Fruit fly (Drosophila melanogaster) whole organism, embryonic: ENCODE results near the gene Rab9.

Source experiments
- CG10462 ChIP-seq: fragments of 200-800 bp; sonication (Bioruptor generic); optimal IDR thresholded peaks from 2 replicates; lab custom pipeline; 2016; ENCODE audit warnings: missing biosample characterization, missing genetic modification characterization
- CG11560 ChIP-seq: fragments of 200-800 bp; sonication (Bioruptor generic); IDR thresholded peaks from 3 replicates; pipeline ENCODE4 v1.3.6; 2022; ENCODE audit warnings: missing biosample characterization, missing genetic modification characterization
- CG13123 ChIP-seq: fragments of 200-800 bp; sonication (Bioruptor generic); optimal IDR thresholded peaks from 2 replicates; lab custom pipeline; 2016; ENCODE audit warnings: missing biosample characterization, missing genetic modification characterization
- CG15011 ChIP-seq: fragments of 200-800 bp; sonication (Bioruptor generic); optimal IDR thresholded peaks from 3 replicates; lab custom pipeline; 2018; ENCODE audit warnings: missing biosample characterization, mild to moderate bottlenecking, missing genetic modification characterization
- CG17361 ChIP-seq: fragments of 200-800 bp; sonication (Bioruptor generic); IDR thresholded peaks from 3 replicates; pipeline ENCODE4 v1.3.6; 2022; ENCODE audit warnings: missing biosample characterization, missing genetic modification characterization
- CG2120 ChIP-seq: fragments of 200-800 bp; sonication (Bioruptor generic); optimal IDR thresholded peaks from 3 replicates; lab custom pipeline; 2016; ENCODE audit warnings: missing biosample characterization, missing genetic modification characterization
- CG30020 ChIP-seq: fragments of 200-800 bp; optimal IDR thresholded peaks from 2 replicates; lab custom pipeline; 2019; ENCODE audit warnings: missing biosample characterization, mild to moderate bottlenecking, missing genetic modification characterization, moderate library complexity
- CG30403 ChIP-seq: fragments of 200-800 bp; sonication (Bioruptor generic); optimal IDR thresholded peaks from 3 replicates; lab custom pipeline; 2016; ENCODE audit warnings: missing biosample characterization, missing genetic modification characterization
- CG42726 ChIP-seq: fragments of 200-800 bp; sonication (Bioruptor generic); IDR thresholded peaks from 2 replicates; pipeline ENCODE4 v1.3.6; 2022; ENCODE audit warnings: missing biosample characterization, missing genetic modification characterization; ENCODE audit not compliant: partially characterized antibody
- CG4282 ChIP-seq: fragments of 200-800 bp; sonication (Bioruptor generic); optimal IDR thresholded peaks from 2 replicates; lab custom pipeline; 2016; ENCODE audit warnings: missing biosample characterization, missing genetic modification characterization
- CG6272 ChIP-seq: fragments of 200-800 bp; sonication (Bioruptor generic); IDR thresholded peaks from 2 replicates; pipeline ENCODE4 v1.3.6; 2022; ENCODE audit warnings: missing biosample characterization, missing genetic modification characterization
- CG7987 ChIP-seq: fragments of 200-800 bp; sonication (Bioruptor generic); optimal IDR thresholded peaks from 2 replicates; lab custom pipeline; 2018; ENCODE audit warnings: missing biosample characterization, mild to moderate bottlenecking, missing genetic modification characterization, moderate library complexity
- CG8924 ChIP-seq: fragments of 200-800 bp; optimal IDR thresholded peaks from 3 replicates; lab custom pipeline; 2019; ENCODE audit warnings: missing biosample characterization, mild to moderate bottlenecking, missing genetic modification characterization, moderate library complexity
- CG9215 ChIP-seq: fragments of 200-800 bp; sonication (Bioruptor generic); IDR thresholded peaks from 2 replicates; pipeline ENCODE4 v1.3.6; 2022; ENCODE audit warnings: missing biosample characterization, missing genetic modification characterization
- CG9727 ChIP-seq: fragments of 200-800 bp; sonication (Bioruptor generic); optimal IDR thresholded peaks from 3 replicates; lab custom pipeline; 2017; ENCODE audit warnings: missing biosample characterization, mild to moderate bottlenecking, missing genetic modification characterization
- CG9876 ChIP-seq: fragments of 200-800 bp; sonication (Bioruptor generic); optimal IDR thresholded peaks from 2 replicates; lab custom pipeline; 2016; ENCODE audit warnings: missing biosample characterization, missing genetic modification characterization
- CTCF ChIP-seq: fragments of 200-800 bp; sonication (Bioruptor generic); optimal IDR thresholded peaks from 2 replicates; lab custom pipeline; 2017; ENCODE audit warnings: missing biosample characterization, mild to moderate bottlenecking, missing genetic modification characterization, moderate library complexity
- Camta ChIP-seq: fragments of 200-800 bp; sonication (Bioruptor generic); optimal IDR thresholded peaks from 2 replicates; lab custom pipeline; 2016; ENCODE audit warnings: missing biosample characterization, missing genetic modification characterization
- D ChIP-seq, 2 experiments: fragments of 200-800 bp in 1 of 2; fragments of >200 bp in 1 of 2; sonication (Bioruptor generic) in 1 of 2; optimal IDR thresholded peaks; 2 replicates in 1 of 2; 3 replicates in 1 of 2; lab custom pipeline; 2017; ENCODE audit warnings: mild to moderate bottlenecking in 1 of 2, missing biosample characterization in 1 of 2, missing genetic modification characterization in 1 of 2, missing genetic modification reagents in 1 of 2
- Doc2 ChIP-seq: fragments of 200-800 bp; sonication (Bioruptor generic); IDR thresholded peaks from 2 replicates; pipeline ENCODE4 v1.3.6; 2022; ENCODE audit warnings: missing biosample characterization, missing genetic modification characterization
- H2.0 ChIP-seq: fragments of 200-800 bp; sonication (Bioruptor generic); IDR thresholded peaks from 2 replicates; pipeline ENCODE4 v1.3.6; 2022; ENCODE audit warnings: missing biosample characterization, missing genetic modification characterization
- HLH54F ChIP-seq: fragments of 200-800 bp; sonication (Bioruptor generic); optimal IDR thresholded peaks from 3 replicates; lab custom pipeline; 2016; ENCODE audit warnings: missing biosample characterization, missing genetic modification characterization
- MESR4 ChIP-seq: fragments of 200-800 bp; sonication (Bioruptor generic); optimal IDR thresholded peaks from 2 replicates; lab custom pipeline; 2018; ENCODE audit warnings: missing biosample characterization, mild to moderate bottlenecking, missing genetic modification characterization, moderate library complexity
- Myb ChIP-seq: fragments of 200-800 bp; sonication (Bioruptor generic); optimal IDR thresholded peaks from 2 replicates; lab custom pipeline; 2016; ENCODE audit warnings: missing biosample characterization, missing genetic modification characterization
- NFAT ChIP-seq: fragments of 200-800 bp; sonication (Bioruptor generic); IDR thresholded peaks from 2 replicates; pipeline ENCODE4 v1.3.6; 2022; ENCODE audit warnings: missing biosample characterization, missing genetic modification characterization
- Ssrp ChIP-seq: fragments of 200-800 bp; sonication (Bioruptor generic); optimal IDR thresholded peaks from 2 replicates; lab custom pipeline; 2018; ENCODE audit warnings: missing biosample characterization, mild to moderate bottlenecking, missing genetic modification characterization, moderate library complexity
- Taf1 ChIP-seq: fragments of 200-800 bp; sonication (Bioruptor generic); IDR thresholded peaks from 2 replicates; pipeline ENCODE4 v1.3.6; 2022; ENCODE audit warnings: missing biosample characterization, missing genetic modification characterization
- bigmax ChIP-seq: fragments of 200-800 bp; sonication (Bioruptor generic); optimal IDR thresholded peaks from 2 replicates; lab custom pipeline; 2018; ENCODE audit warnings: missing biosample characterization, mild to moderate bottlenecking, missing genetic modification characterization
- br ChIP-seq: fragments of >200 bp; optimal IDR thresholded peaks from 2 replicates; lab custom pipeline; 2017
- ci ChIP-seq: fragments of 200-800 bp; sonication (Bioruptor generic); IDR thresholded peaks from 3 replicates; pipeline ENCODE4 v1.3.6; 2022; ENCODE audit warnings: missing biosample characterization, missing genetic modification characterization
- dm ChIP-seq: fragments of 200-800 bp; sonication (Bioruptor generic); optimal IDR thresholded peaks from 3 replicates; lab custom pipeline; 2016; ENCODE audit warnings: missing biosample characterization, missing genetic modification characterization
- ewg ChIP-seq: fragments of 200-800 bp; sonication (Bioruptor generic); optimal IDR thresholded peaks from 3 replicates; lab custom pipeline; 2017; ENCODE audit warnings: mild to moderate bottlenecking, missing biosample characterization, missing genetic modification reagents, missing genetic modification characterization
- grau ChIP-seq: fragments of 200-800 bp; optimal IDR thresholded peaks from 3 replicates; lab custom pipeline; 2019; ENCODE audit warnings: missing biosample characterization, mild to moderate bottlenecking, missing genetic modification characterization, moderate library complexity
- gro ChIP-seq: fragments of 200-800 bp; sonication (Bioruptor generic); optimal IDR thresholded peaks from 2 replicates; lab custom pipeline; 2016; ENCODE audit warnings: missing biosample characterization, missing genetic modification characterization
- gsb-n ChIP-seq: fragments of 200-800 bp; sonication (Bioruptor generic); optimal IDR thresholded peaks from 3 replicates; lab custom pipeline; 2018; ENCODE audit warnings: missing biosample characterization, mild to moderate bottlenecking, missing genetic modification characterization
- knrl ChIP-seq: fragments of 200-800 bp; sonication (Bioruptor generic); IDR thresholded peaks from 3 replicates; pipeline ENCODE4 v1.3.6; 2022; ENCODE audit warnings: missing biosample characterization, missing genetic modification characterization; ENCODE audit not compliant: partially characterized antibody
- lilli ChIP-seq: fragments of 200-800 bp; sonication (Bioruptor generic); optimal IDR thresholded peaks from 3 replicates; lab custom pipeline; 2016; ENCODE audit warnings: missing biosample characterization, missing genetic modification characterization
- lov ChIP-seq, 2 experiments: fragments of 200-800 bp in 1 of 2; fragments of >200 bp in 1 of 2; sonication (Bioruptor generic) in 1 of 2; IDR thresholded peaks in 1 of 2; optimal IDR thresholded peaks in 1 of 2; 2 replicates in 1 of 2; 3 replicates in 1 of 2; pipeline versions ENCODE4 v1.3.6 to Lab custom; 2017 to 2022; ENCODE audit warnings: missing biosample characterization in 1 of 2, missing genetic modification characterization in 1 of 2
- nerfin-2 ChIP-seq: fragments of 200-800 bp; sonication (Bioruptor generic); IDR thresholded peaks from 2 replicates; pipeline ENCODE4 v1.3.6; 2022; ENCODE audit warnings: missing biosample characterization, missing genetic modification characterization; ENCODE audit not compliant: partially characterized antibody
- pho ChIP-seq: fragments of 200-800 bp; sonication (Bioruptor generic); optimal IDR thresholded peaks from 2 replicates; lab custom pipeline; 2016; ENCODE audit warnings: missing biosample characterization, missing genetic modification characterization
- pum ChIP-seq: fragments of 200-800 bp; sonication (Bioruptor generic); optimal IDR thresholded peaks from 2 replicates; lab custom pipeline; 2016; ENCODE audit warnings: missing biosample characterization, missing genetic modification characterization
- ranshi ChIP-seq: fragments of 200-800 bp; sonication (Bioruptor generic); IDR thresholded peaks from 2 replicates; pipeline ENCODE4 v1.3.6; 2022; ENCODE audit warnings: missing biosample characterization, missing genetic modification characterization
- scrt ChIP-seq: fragments of 200-800 bp; sonication (Bioruptor generic); optimal IDR thresholded peaks from 2 replicates; lab custom pipeline; 2018; ENCODE audit warnings: missing biosample characterization, mild to moderate bottlenecking, missing genetic modification characterization, moderate library complexity
- sob ChIP-seq: fragments of 200-800 bp; sonication (Bioruptor generic); IDR thresholded peaks from 2 replicates; pipeline ENCODE4 v1.3.6; 2022; ENCODE audit warnings: missing biosample characterization, missing genetic modification characterization
- tin ChIP-seq: fragments of 200-800 bp; sonication (Bioruptor generic); optimal IDR thresholded peaks from 3 replicates; lab custom pipeline; 2016; ENCODE audit warnings: missing biosample characterization, missing genetic modification characterization
- trem ChIP-seq: fragments of 200-800 bp; optimal IDR thresholded peaks from 3 replicates; lab custom pipeline; 2019; ENCODE audit warnings: missing biosample characterization, mild to moderate bottlenecking, missing genetic modification characterization, moderate library complexity
- unc-4 ChIP-seq: fragments of 200-800 bp; sonication (Bioruptor generic); IDR thresholded peaks from 2 replicates; pipeline ENCODE4 v1.3.6; 2022; ENCODE audit warnings: missing biosample characterization, missing genetic modification characterization; ENCODE audit not compliant: partially characterized antibody
- vnd ChIP-seq: fragments of 200-800 bp; sonication (Bioruptor generic); IDR thresholded peaks from 3 replicates; pipeline ENCODE4 v1.3.6; 2022; ENCODE audit warnings: missing biosample characterization, missing genetic modification characterization; ENCODE audit not compliant: partially characterized antibody
- vvl ChIP-seq: fragments of 200-800 bp; sonication (Bioruptor generic); IDR thresholded peaks from 2 replicates; pipeline ENCODE4 v1.3.6; 2022; ENCODE audit warnings: missing biosample characterization, missing genetic modification characterization
- zfh2 ChIP-seq: fragments of 200-800 bp; sonication (Bioruptor generic); optimal IDR thresholded peaks from 2 replicates; lab custom pipeline; 2016; ENCODE audit warnings: missing biosample characterization, missing genetic modification characterization

The Rab9 gene

dm6 chr2L:19453381-19453780 is 21.0 kb downstream of the Rab9 start, which contains the start of gene Top2:
Top2 (minus strand) TSS chr2L:19453490.
- TF ChIP-seq nerfin-2 (GFP tag; lab: Robert Waterston, UW) (peak; percentile 53; the same call in 1 of the 2 replicates), Taf1 (GFP tag; lab: Robert Waterston, UW) (no peak), dm (GFP tag; lab: Kevin White, UChicago) (peak; percentile 64), sob (GFP tag; lab: Robert Waterston, UW) (peak; percentile 48; the same call in 1 of the 2 replicates), CTCF (peak; percentile 70), H2.0 (GFP tag; lab: Robert Waterston, UW) (no peak), ewg (GFP tag; lab: Kevin White, UChicago) (peak; percentile 43), CG15011 (GFP tag; lab: Kevin White, UChicago) (no peak), ranshi (GFP tag; lab: Robert Waterston, UW) (no peak; the same call in 1 of the 2 replicates), pum (peak; percentile 28), CG8924 (tag; lab: Kevin White, UChicago) (peak; percentile 27), vnd (peak; percentile 77), NFAT (peak; percentile 55; the same call in 1 of the 2 replicates), br (no peak), CG30020 (tag; lab: Kevin White, UChicago) (peak; percentile 70), gro (GFP tag; lab: Kevin White, UChicago) (peak; percentile 61), vvl (GFP tag; lab: Robert Waterston, UW) (peak; percentile 9; the same call in 1 of the 2 replicates), scrt (GFP tag; lab: Kevin White, UChicago) (peak; percentile 65), CG10462 (GFP tag; lab: Kevin White, UChicago) (peak; percentile 20), Doc2 (no peak), CG7987 (GFP tag; lab: Kevin White, UChicago) (peak; percentile 72), bigmax (peak; percentile 5), trem (peak; percentile 78), Myb (GFP tag; lab: Kevin White, UChicago) (peak; percentile 89), CG9215 (GFP tag; lab: Robert Waterston, UW) (peak; percentile 46; the same call in 1 of the 2 replicates), tin (GFP tag; lab: Kevin White, UChicago) (peak; percentile 48), CG42726 (GFP tag; lab: Robert Waterston, UW) (peak; percentile 83), pho (peak; percentile 55), CG30403 (GFP tag; lab: Kevin White, UChicago) (peak; percentile 27), zfh2 (GFP tag; lab: Kevin White, UChicago) (peak; percentile 68), HLH54F (GFP tag; lab: Kevin White, UChicago) (peak; percentile 40), Camta (GFP tag; lab: Kevin White, UChicago) (peak; percentile 23), D (optimal IDR thresholded peaks at IDR 0.05; lab: Kevin White, UChicago) (no peak), D (GFP tag; optimal IDR thresholded peaks at IDR 0.05; lab: Kevin White, UChicago) (no peak), CG6272 (GFP tag; lab: Robert Waterston, UW) (no peak), CG9727 (GFP tag; lab: Kevin White, UChicago) (peak; percentile 24), unc-4 (GFP tag; lab: Robert Waterston, UW) (peak; percentile 83), lilli (GFP tag; lab: Kevin White, UChicago) (peak; percentile 55), grau (tag; lab: Kevin White, UChicago) (peak; percentile 55), CG9876 (peak; percentile 57), CG13123 (GFP tag; lab: Kevin White, UChicago) (peak; percentile 47), CG2120 (peak; percentile 58), lov (optimal IDR thresholded peaks at IDR 0.05; lab: Kevin White, UChicago) (no peak), lov (GFP tag; IDR thresholded peaks at IDR 0.05; lab: Robert Waterston, UW) (no peak), CG11560 (tag; lab: Robert Waterston, UW) (peak; percentile 79; the same call in 2 of the 3 replicates), Ssrp (tag; lab: Kevin White, UChicago) (peak; percentile 43), ci (peak; percentile 34; the same call in 1 of the 3 replicates), knrl (peak; percentile 86), CG17361 (no peak), MESR4 (GFP tag; lab: Kevin White, UChicago) (peak; percentile 47), gsb-n (tag; lab: Kevin White, UChicago) (peak; percentile 27), CG4282 (GFP tag; lab: Kevin White, UChicago) (peak; percentile 41)
